Fruit fly (Drosophila melanogaster): ENCODE results near the gene CG33928.

CG33928 gene

dm6 chr2L:17421366-17421765 lies 15.0 kb downstream of the CG33928 start (continued):
- TF ChIP-seq ssp (GFP tag; IDR thresholded peaks at IDR 0.05) (no peak), pros (GFP tag; optimal IDR thresholded peaks at IDR 0.05) (no peak), Nf-YA (GFP tag; IDR thresholded peaks at IDR 0.05) (no peak; the same call in 1 of the 2 replicates)

dm6 chr2L:17420419-17420818 lies 16.0 kb downstream of the CG33928 start:
- TF ChIP-seq da (GFP tag; optimal IDR thresholded peaks at IDR 0.05) = no peak
- no peak for TF ChIP-seq D19B (GFP tag; optimal IDR thresholded peaks at IDR 0.05)
- no peak for TF ChIP-seq gcm (GFP tag; optimal IDR thresholded peaks at IDR 0.05)
- no peak for TF ChIP-seq CG6689 (GFP tag; IDR thresholded peaks at IDR 0.05)
- peak; percentile 62 for TF ChIP-seq sug (tag; optimal IDR thresholded peaks at IDR 0.05)
- no peak for TF ChIP-seq Dref (GFP tag; IDR thresholded peaks at IDR 0.05)
- 0 out of 2 replicates have a peak, but pooled peaks have one; percentile 34 for TF ChIP-seq GATAe (GFP tag; conservative IDR thresholded peaks at IDR 0.05)
- no peak for TF ChIP-seq gce (GFP tag; IDR thresholded peaks at IDR 0.05)
- no peak for TF ChIP-seq CG33557 (GFP tag; optimal IDR thresholded peaks at IDR 0.05)
- TF ChIP-seq vvl (GFP tag; IDR thresholded peaks at IDR 0.05) = no peak
- no peak for TF ChIP-seq lola (GFP tag; optimal IDR thresholded peaks at IDR 0.05)
- peak; percentile 97 for TF ChIP-seq exex (tag; optimal IDR thresholded peaks at IDR 0.05)
- TF ChIP-seq E2f2 (GFP tag; IDR thresholded peaks at IDR 0.05) = no peak
- no peak for TF ChIP-seq CG8359 (GFP tag; optimal IDR thresholded peaks at IDR 0.05; ENCODE audit: borderline replicate concordance)
- no peak for TF ChIP-seq CG2889 (GFP tag; IDR thresholded peaks at IDR 0.05)
- no peak for TF ChIP-seq sima (GFP tag; optimal IDR thresholded peaks at IDR 0.05)
- no peak for TF ChIP-seq Hmx (GFP tag; optimal IDR thresholded peaks at IDR 0.05)
- no peak for TF ChIP-seq ase (GFP tag; IDR thresholded peaks at IDR 0.05)
- TF ChIP-seq sens-2 (GFP tag; IDR thresholded peaks at IDR 0.05) = peak; percentile 49; the same call in 1 of the 2 replicates
- peak; percentile 57 for TF ChIP-seq CG34376 (GFP tag; optimal IDR thresholded peaks at IDR 0.05)
- no peak for TF ChIP-seq amos (GFP tag; IDR thresholded peaks at IDR 0.05; ENCODE audit: partially characterized antibody)
- peak; percentile 24 for TF ChIP-seq gro (GFP tag; optimal IDR thresholded peaks at IDR 0.05)
- TF ChIP-seq scrt (GFP tag; optimal IDR thresholded peaks at IDR 0.05) = no peak
- TF ChIP-seq CG6175 (GFP tag; IDR thresholded peaks at IDR 0.05) = no peak
- TF ChIP-seq mirr (GFP tag; optimal IDR thresholded peaks at IDR 0.05) = peak; percentile 64
- TF ChIP-seq Camta (GFP tag; optimal IDR thresholded peaks at IDR 0.05) = no peak
- TF ChIP-seq gsb (GFP tag; IDR thresholded peaks at IDR 0.05) = no peak
- no peak for TF ChIP-seq CG11085 (GFP tag; IDR thresholded peaks at IDR 0.05)

dm6 chr2L:17412533-17412932 lies 23.9 kb downstream of the CG33928 start, which contains the start of gene Rsph9:
Gene Rsph9 (minus strand): TSS chr2L:17412633.
- no peak for TF ChIP-seq crc (GFP tag; optimal IDR thresholded peaks at IDR 0.05)

- TF ChIP-seq CHES-1-like (GFP tag; optimal IDR thresholded peaks at IDR 0.05) = peak; percentile 76
- peak; percentile 88 for TF ChIP-seq klu (GFP tag; IDR thresholded peaks at IDR 0.05)
- TF ChIP-seq Sin3A (optimal IDR thresholded peaks at IDR 0.05) = peak; percentile 94
- peak; percentile 75 for TF ChIP-seq CG12299 (tag; optimal IDR thresholded peaks at IDR 0.05)
- peak; percentile 62 for TF ChIP-seq CG9609 (GFP tag; optimal IDR thresholded peaks at IDR 0.05)
- TF ChIP-seq gem (tag; optimal IDR thresholded peaks at IDR 0.05) = peak; percentile 94
- peak; percentile 75 for TF ChIP-seq hbn (GFP tag; IDR thresholded peaks at IDR 0.05; ENCODE audit: partially characterized antibody)
- peak; percentile 33; the same call in 1 of the 2 replicates for TF ChIP-seq ham (GFP tag; IDR thresholded peaks at IDR 0.05)
- TF ChIP-seq Bteb2 (GFP tag; optimal IDR thresholded peaks at IDR 0.05) = peak; percentile 79
- TF ChIP-seq otp (GFP tag; IDR thresholded peaks at IDR 0.05) = peak; percentile 75; the same call in 2 of the 3 replicates
- no peak for TF ChIP-seq D (optimal IDR thresholded peaks at IDR 0.05)
- TF ChIP-seq D (GFP tag; optimal IDR thresholded peaks at IDR 0.05) = peak; percentile 71
- peak; percentile 94 for TF ChIP-seq Hr3 (GFP tag; optimal IDR thresholded peaks at IDR 0.05)
- TF ChIP-seq toy (GFP tag; IDR thresholded peaks at IDR 0.05) = no peak
- TF ChIP-seq zfh2 (GFP tag; optimal IDR thresholded peaks at IDR 0.05) = peak; percentile 88
- TF ChIP-seq CG7786 (GFP tag; optimal IDR thresholded peaks at IDR 0.05) = peak; percentile 56
- TF ChIP-seq TFAM (GFP tag; optimal IDR thresholded peaks at IDR 0.05) = peak; percentile 14
- peak; percentile 81 for TF ChIP-seq CG3281 (GFP tag; optimal IDR thresholded peaks at IDR 0.05)
Measured at dm6 chr2L:17410358-17410757, 26.0 kb downstream of the CG33928 start, which contains the start of the genes Polr2J and CG15141. Gene Polr2J (minus strand): TSS chr2L:17410406. Gene CG15141 (plus strand): TSS chr2L:17410641.
